Fruit fly (Drosophila melanogaster) whole organism: Measurements from ENCODE around the gene Vha26.

Experiments
- CG8478 ChIP-seq: fragments of >200 bp; optimal IDR thresholded peaks from 2 replicates; lab custom pipeline; 2018; ENCODE audit warnings: inconsistent platforms
- Dll ChIP-seq: fragments of >200 bp; optimal IDR thresholded peaks from 2 replicates; lab custom pipeline; 2017
- EcR ChIP-seq, 2 experiments: fragments of >200 bp; optimal IDR thresholded peaks; 2 replicates each; lab custom pipeline; 2017; ENCODE audit warnings: missing biosample characterization in 2 of 2, missing genetic modification characterization in 2 of 2, missing genetic modification reagents in 2 of 2
- pan ChIP-seq: fragments of >200 bp; optimal IDR thresholded peaks from 2 replicates; lab custom pipeline; 2017
- psq ChIP-seq: fragments of >200 bp; optimal IDR thresholded peaks from 2 replicates; lab custom pipeline; 2017
- usp ChIP-seq: fragments of >200 bp; optimal IDR thresholded peaks from 2 replicates; lab custom pipeline; 2017; ENCODE audit warnings: missing biosample characterization, missing genetic modification characterization, mixed read lengths

The Vha26 gene

DNA sequence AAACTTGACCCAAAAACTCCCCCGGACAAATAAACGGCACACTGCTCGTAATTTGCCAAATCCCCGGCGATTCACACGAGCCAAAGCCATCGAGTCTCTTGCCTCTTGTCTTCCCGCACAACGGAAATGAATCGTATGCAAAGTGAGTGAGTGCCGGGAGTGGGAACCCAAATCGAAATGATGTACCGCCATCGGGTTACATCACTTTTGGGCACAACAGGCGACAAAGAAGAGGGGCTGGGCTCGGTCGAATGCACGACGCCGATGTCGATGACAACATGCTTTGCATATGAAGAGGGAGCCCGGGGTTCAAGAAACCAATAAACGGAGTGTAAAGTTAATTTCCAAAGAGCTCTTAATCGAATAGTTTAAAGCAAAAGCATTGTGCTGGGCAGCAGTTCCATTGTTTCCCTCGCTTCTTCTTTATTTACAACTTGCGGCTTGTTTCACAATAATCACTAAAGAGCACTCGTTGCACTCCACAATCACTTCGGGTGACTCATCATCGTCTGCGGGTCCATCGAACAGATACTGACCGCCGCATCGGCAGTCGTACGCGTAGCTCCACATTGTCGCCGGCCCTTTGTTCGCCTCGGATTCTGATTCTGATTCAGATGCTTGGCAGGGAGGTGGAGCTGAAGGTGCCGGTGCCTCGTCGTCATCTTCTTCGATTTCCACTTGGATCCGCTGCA lies 30.3 kb downstream of the Vha26 start:
- TF ChIP-seq psq (lab: Kevin White, UChicago) = no peak
- no peak for TF ChIP-seq usp (GFP tag; lab: Kevin White, UChicago)
- TF ChIP-seq Dll (lab: Kevin White, UChicago) = no peak
- no peak for TF ChIP-seq CG8478 (lab: Kevin White, UChicago)
- TF ChIP-seq pan (lab: Kevin White, UChicago) = no peak
- no peak for TF ChIP-seq EcR (GFP tag; optimal IDR thresholded peaks at IDR 0.05; lab: Kevin White, UChicago)

DNA sequence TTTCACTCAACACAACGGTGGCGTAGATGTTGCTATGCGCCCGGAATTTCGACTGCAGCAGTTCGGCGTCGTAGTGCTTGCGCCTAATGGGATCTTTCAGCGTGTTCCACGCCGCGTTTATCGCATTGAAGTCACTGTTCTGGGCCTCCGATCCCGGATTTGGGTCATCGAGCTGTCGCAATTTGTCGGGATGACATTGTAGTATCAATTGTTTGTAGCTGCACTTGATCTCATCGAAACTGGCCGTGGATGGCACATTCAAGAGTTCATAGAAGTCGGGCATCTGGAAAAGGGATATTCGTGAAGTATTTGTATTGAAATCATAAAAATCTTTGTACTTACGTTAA lies 30.8 kb downstream of the Vha26 start:
- no peak for TF ChIP-seq psq (lab: Kevin White, UChicago)
- no peak for TF ChIP-seq pan (lab: Kevin White, UChicago)
- TF ChIP-seq EcR (GFP tag; optimal IDR thresholded peaks at IDR 0.05; lab: Kevin White, UChicago) = no peak
- no peak for TF ChIP-seq usp (GFP tag; lab: Kevin White, UChicago)
- no peak for TF ChIP-seq CG8478 (lab: Kevin White, UChicago)
- TF ChIP-seq Dll (lab: Kevin White, UChicago) = no peak

DNA sequence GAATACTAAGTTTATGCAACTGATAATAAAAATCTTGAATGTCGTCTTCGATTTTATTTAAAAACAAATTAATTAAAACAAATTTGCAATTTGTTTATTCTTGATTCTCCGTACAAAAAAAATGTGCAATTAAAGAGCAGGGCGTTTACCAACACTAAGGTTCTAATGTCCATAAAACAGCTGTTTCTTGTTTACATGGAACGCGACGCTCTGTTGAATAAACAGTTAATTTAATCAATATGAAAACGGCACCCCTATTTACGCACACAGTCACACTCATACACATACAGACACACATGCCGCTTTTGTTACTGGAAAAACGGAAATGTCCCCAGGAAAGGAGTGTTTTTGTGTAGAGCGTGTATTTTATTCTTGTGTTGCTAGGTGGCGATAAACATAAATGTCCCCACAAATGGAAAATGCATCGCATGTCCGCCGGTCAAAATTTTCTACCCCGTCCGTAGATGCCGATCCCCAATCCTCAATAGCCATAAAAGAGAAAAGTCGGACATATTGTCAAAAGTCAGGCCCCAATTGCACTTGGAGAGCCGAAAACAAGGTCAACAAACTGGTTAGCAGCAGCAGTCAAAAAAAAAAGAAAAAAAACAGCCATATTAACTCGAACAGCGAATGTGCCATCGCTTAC lies 31.5 kb downstream of the Vha26 start:
- no peak for TF ChIP-seq Dll (lab: Kevin White, UChicago)
- TF ChIP-seq EcR (GFP tag; optimal IDR thresholded peaks at IDR 0.05; lab: Kevin White, UChicago) = no peak
- no peak for TF ChIP-seq usp (GFP tag; lab: Kevin White, UChicago)
- no peak for TF ChIP-seq pan (lab: Kevin White, UChicago)
- no peak for TF ChIP-seq CG8478 (lab: Kevin White, UChicago)
- TF ChIP-seq psq (lab: Kevin White, UChicago) = no peak

DNA sequence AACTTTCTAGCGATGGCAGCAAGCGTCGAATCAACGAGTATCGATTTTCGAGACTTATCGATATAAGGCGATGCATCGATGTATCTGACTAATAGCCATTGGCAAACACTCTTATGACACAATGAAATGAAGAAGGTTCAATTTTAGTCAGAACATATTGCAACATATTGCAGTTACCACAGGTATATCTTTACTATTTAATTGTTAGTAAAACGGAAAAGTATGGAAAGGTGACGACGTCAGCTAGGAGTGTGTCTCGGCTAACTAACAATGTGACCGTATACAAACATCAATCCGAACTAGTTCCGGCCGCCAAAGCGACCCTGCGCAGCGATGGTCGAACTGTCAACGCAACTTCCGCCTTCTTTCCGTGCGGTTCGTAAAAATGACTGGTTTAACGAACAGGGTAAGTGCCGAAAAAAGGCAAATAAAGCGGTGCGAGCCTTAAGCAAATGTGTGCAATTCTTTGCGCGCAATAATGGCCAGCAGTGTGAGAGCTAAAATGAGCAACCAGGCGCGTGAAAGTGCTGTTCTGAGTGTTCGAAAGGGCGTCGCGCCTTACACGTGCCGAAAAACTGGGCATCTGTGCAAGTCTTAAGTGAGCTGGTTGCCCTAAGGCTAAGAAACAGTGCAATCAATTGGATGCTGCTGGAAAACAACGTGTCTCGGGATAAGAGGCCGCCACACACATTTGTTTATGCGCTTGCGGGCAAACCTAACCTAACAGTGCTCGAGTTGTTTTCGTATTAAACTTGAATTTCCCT lies 32.7 kb downstream of the Vha26 start, which contains the start of the genes Dph4, Spec2 and RpL13A:
Gene Dph4, minus strand, starts transcription at position 11 of the 764 bp plus-strand sequence.
Gene Spec2, minus strand, starts transcription at position 11 of the 764 bp plus-strand sequence.
Gene RpL13A, plus strand, starts transcription at position 360 of the 764 bp plus-strand sequence.
- TF ChIP-seq usp (GFP tag; lab: Kevin White, UChicago) = no peak
- no peak for TF ChIP-seq Dll (lab: Kevin White, UChicago)
- TF ChIP-seq CG8478 (lab: Kevin White, UChicago) = no peak
- TF ChIP-seq EcR (GFP tag; optimal IDR thresholded peaks at IDR 0.05; lab: Kevin White, UChicago) = no peak
- no peak for TF ChIP-seq pan (lab: Kevin White, UChicago)
- TF ChIP-seq psq (lab: Kevin White, UChicago) = no peak

DNA sequence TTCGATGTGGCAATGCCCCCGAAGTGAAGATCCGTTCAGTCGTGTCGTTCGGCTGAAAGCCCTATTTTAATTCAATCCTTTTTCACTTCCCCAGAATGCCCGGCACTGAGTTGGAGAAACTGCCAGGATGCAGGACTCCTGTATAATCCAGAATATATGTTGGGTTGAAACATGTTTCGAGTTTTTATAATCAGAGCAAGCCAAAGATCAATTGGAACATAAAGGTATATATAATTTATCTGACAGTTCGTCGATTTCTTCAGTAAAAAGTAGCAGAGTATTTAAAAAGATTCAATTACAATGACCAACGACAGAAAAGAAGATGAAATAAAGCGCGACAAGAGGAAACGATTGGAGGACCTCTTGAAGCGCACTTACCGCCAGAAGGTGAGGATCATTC lies 36.0 kb downstream of the Vha26 start, which contains the start of gene CG31551:
Gene CG31551, plus strand, starts transcription at position 301 of the 400 bp plus-strand sequence.
- no peak for TF ChIP-seq CG8478 (lab: Kevin White, UChicago)
- TF ChIP-seq usp (GFP tag; lab: Kevin White, UChicago) = no peak
- no peak for TF ChIP-seq pan (lab: Kevin White, UChicago)
- TF ChIP-seq EcR (GFP tag; optimal IDR thresholded peaks at IDR 0.05; lab: Kevin White, UChicago) = no peak
- TF ChIP-seq Dll (lab: Kevin White, UChicago) = no peak
- no peak for TF ChIP-seq psq (lab: Kevin White, UChicago)

DNA sequence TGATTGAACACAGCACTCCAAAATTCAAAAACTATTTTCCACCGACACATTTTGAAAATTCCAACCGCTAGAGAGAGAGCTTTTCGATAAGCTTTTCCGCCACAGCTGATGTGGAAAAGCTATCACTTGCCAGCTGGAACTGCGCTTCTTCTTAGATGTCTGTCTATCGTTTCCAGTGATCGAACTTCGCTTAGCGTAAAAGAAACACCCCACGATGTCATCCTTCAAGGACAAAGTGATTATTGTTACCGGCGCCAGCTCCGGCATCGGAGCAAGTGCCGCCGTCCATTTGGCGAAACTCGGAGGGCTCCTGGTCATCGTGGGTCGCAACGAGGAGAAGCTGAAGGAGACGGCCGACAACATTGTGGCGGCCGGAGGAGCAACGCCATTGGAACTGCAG lies 40.6 kb downstream of the Vha26 start, which contains the start of gene CG31549:
Gene CG31549, plus strand, starts transcription at position 11 of the 400 bp plus-strand sequence.
- TF ChIP-seq Dll (lab: Kevin White, UChicago) (no peak), psq (lab: Kevin White, UChicago) (no peak), pan (lab: Kevin White, UChicago) (no peak), EcR (GFP tag; optimal IDR thresholded peaks at IDR 0.05; lab: Kevin White, UChicago) (no peak), CG8478 (lab: Kevin White, UChicago) (no peak), usp (GFP tag; lab: Kevin White, UChicago) (no peak)

DNA sequence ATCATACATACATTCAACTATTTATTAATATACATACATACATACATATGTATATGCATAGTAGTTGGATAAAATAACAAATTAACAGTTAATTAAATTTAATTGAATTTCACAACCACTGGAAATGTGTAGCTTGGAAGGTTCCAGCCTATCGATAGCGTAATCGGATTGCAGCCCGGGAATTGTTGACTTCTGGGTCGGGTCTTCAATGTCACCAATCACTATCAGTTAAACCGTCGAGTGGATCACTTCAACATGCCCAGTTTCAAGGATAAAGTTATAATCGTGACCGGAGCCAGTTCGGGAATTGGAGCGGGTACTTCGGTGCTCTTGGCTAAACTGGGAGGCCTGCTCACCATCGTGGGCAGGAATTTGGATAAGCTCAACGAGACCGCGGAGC lies 41.9 kb downstream of the Vha26 start, which contains the start of gene CG12171:
Gene CG12171, plus strand, starts transcription at position 191 of the 400 bp plus-strand sequence.
- TF ChIP-seq psq (lab: Kevin White, UChicago) (no peak), CG8478 (lab: Kevin White, UChicago) (no peak), usp (GFP tag; lab: Kevin White, UChicago) (no peak), EcR (GFP tag; optimal IDR thresholded peaks at IDR 0.05; lab: Kevin White, UChicago) (no peak), pan (lab: Kevin White, UChicago) (no peak), Dll (lab: Kevin White, UChicago) (no peak)

DNA sequence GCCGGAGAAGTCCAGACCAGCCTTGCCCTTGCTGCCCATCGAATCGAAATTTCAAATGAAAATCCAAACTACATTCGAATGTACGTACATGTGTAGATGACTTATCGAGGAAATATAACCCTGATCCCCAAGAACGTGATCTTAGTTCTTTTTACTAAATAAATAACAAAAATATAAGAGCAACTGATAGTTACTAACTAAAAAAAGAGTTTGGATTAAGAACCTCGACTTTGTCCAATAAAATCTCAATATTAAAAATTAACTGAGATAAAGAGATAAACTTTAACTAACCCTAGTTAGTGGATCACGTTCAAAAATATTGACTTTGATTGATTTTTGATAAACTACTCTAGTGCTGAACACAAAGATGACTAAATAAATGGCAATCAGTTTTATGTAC lies 44.0 kb downstream of the Vha26 start, which contains the start of gene CG31546:
Gene CG31546, minus strand, starts transcription at position 101 of the 400 bp plus-strand sequence.
- no peak for TF ChIP-seq CG8478 (lab: Kevin White, UChicago)
- no peak for TF ChIP-seq psq (lab: Kevin White, UChicago)
- no peak for TF ChIP-seq usp (GFP tag; lab: Kevin White, UChicago)
- no peak for TF ChIP-seq pan (lab: Kevin White, UChicago)
- TF ChIP-seq Dll (lab: Kevin White, UChicago) = no peak
- no peak for TF ChIP-seq EcR (GFP tag; optimal IDR thresholded peaks at IDR 0.05; lab: Kevin White, UChicago)

DNA sequence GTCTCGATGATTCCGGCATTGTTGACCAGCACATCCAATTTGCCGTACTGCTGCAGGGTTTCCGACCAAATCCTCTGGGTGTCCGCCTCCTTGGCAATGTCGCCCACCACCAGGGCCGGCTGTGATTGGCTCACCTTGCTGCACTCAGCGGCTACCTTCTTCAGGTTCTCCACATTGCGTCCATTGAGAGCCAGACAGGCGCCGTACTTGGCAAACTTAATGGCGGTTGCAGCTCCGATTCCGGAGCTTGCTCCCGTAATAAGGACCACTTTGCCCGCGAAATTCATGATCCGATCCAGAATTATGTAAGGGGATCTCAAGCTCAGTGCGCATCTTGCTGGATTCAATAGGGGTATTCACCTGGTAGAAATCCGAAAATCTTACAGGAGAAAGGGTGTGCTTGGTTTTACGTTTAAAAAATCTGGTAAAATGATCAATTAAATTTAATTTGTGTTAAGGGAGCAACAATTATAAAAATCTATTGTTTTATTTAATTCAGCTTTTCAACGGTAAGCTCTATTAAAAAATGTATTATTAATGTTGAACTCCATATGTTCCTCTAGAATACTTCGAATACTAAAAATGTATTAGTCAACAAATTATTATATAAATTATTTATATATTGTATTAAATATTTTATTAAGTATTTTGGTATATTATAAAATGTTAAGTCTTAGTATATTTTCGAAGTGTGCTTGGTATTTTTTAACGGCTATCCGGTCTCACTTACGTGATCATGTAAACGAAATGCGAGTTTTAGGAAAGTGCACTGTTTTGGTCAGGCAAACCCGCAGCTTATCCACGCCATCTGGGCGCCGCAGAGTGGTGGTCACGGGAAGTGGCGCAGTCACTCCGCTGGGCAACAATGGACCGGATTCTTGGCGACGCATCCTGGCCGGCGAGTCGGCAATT lies 45.2 kb downstream of the Vha26 start, which contains the start of the genes CG31548 and CG12170:
Gene CG31548, minus strand, starts transcription at position 334 of the 912 bp plus-strand sequence.
Gene CG12170, plus strand, starts transcription at position 716 of the 912 bp plus-strand sequence.
- no peak for TF ChIP-seq CG8478 (lab: Kevin White, UChicago)
- no peak for TF ChIP-seq pan (lab: Kevin White, UChicago)
- no peak for TF ChIP-seq Dll (lab: Kevin White, UChicago)
- no peak for TF ChIP-seq psq (lab: Kevin White, UChicago)
- TF ChIP-seq EcR (GFP tag; optimal IDR thresholded peaks at IDR 0.05; lab: Kevin White, UChicago) = no peak
- no peak for TF ChIP-seq usp (GFP tag; lab: Kevin White, UChicago)
